Worm (Caenorhabditis elegans) whole organism, L4/young adult: ENCODE results near the gene C14H10.3.

Experiments used
- dao-5 ChIP-seq: sonication (generic microtip); optimal IDR thresholded peaks from 2 replicates; lab custom pipeline; 2016; ENCODE audit warnings: missing genotype, missing genetic modification characterization, moderate library complexity, missing compliant biosample characterization
- him-1 ChIP-seq: sonication (generic microtip); optimal IDR thresholded peaks from 2 replicates; lab custom pipeline; 2016; ENCODE audit warnings: missing genotype, missing genetic modification reagents, missing genetic modification characterization, missing compliant biosample characterization

- TF ChIP-seq him-1 (tag; lab: Kevin White, UChicago): no peak
- no peak for TF ChIP-seq dao-5 (tag; lab: Kevin White, UChicago)
Measured at ce11 chrX:10189805-10190204, 38.1 kb downstream of the C14H10.3 start.
